Worm (Caenorhabditis elegans) whole organism, young adult: Measurements from ENCODE around the gene C07A9.9.

ENCODE experiments used
- C06A6.2 ChIP-seq: fragments of 200-800 bp; sonication (Bioruptor generic); conservative IDR thresholded peaks from 2 replicates; pipeline ENCODE4 v1.3.6; 2022; ENCODE audit warnings: missing genetic modification characterization, missing compliant biosample characterization
- D2030.7 ChIP-seq: fragments of 200-800 bp; sonication (Bioruptor generic); IDR thresholded peaks from 2 replicates; pipeline ENCODE4 v1.3.6; 2022; ENCODE audit warnings: missing genetic modification reagents, missing genetic modification characterization, missing compliant biosample characterization
- F10E7.11 ChIP-seq: sonication (generic microtip); optimal IDR thresholded peaks from 2 replicates; lab custom pipeline; 2017; ENCODE audit warnings: mild to moderate bottlenecking, missing genetic modification characterization, moderate library complexity, missing compliant biosample characterization
- F22D6.2 ChIP-seq: sonication (generic microtip); optimal IDR thresholded peaks from 2 replicates; lab custom pipeline; 2016; ENCODE audit warnings: mild to moderate bottlenecking, missing genetic modification characterization, missing compliant biosample characterization
- F49E8.2 ChIP-seq: sonication (generic microtip); optimal IDR thresholded peaks from 3 replicates; lab custom pipeline; 2017; ENCODE audit warnings: missing genetic modification characterization, mild to moderate bottlenecking, missing compliant biosample characterization, antibody characterized with exemption, moderate library complexity; ENCODE audit not compliant: insufficient read depth
- F52B5.7 ChIP-seq: sonication (generic microtip); optimal IDR thresholded peaks from 2 replicates; lab custom pipeline; 2016; ENCODE audit warnings: mild to moderate bottlenecking, missing genetic modification characterization, missing compliant biosample characterization
- F57A8.1 ChIP-seq: fragments of 200-800 bp; sonication (Bioruptor generic); optimal IDR thresholded peaks from 2 replicates; lab custom pipeline; 2018; ENCODE audit warnings: mild to moderate bottlenecking, missing genetic modification characterization, moderate library complexity, missing compliant biosample characterization
- F57C9.4 ChIP-seq: sonication (generic microtip); optimal IDR thresholded peaks from 2 replicates; lab custom pipeline; 2017; ENCODE audit warnings: mild to moderate bottlenecking, missing genetic modification characterization, missing compliant biosample characterization
- K12H6.12 ChIP-seq: fragments of 200-800 bp; sonication (Bioruptor generic); optimal IDR thresholded peaks from 2 replicates; lab custom pipeline; 2018; ENCODE audit warnings: mild to moderate bottlenecking, missing genetic modification characterization, missing compliant biosample characterization
- T07F8.4 ChIP-seq: sonication (generic microtip); optimal IDR thresholded peaks from 2 replicates; lab custom pipeline; 2016; ENCODE audit warnings: mild to moderate bottlenecking, missing genetic modification characterization, moderate library complexity, missing compliant biosample characterization
- Y53G8AR.9 ChIP-seq: fragments of 200-800 bp; sonication (Bioruptor generic); conservative IDR thresholded peaks from 2 replicates; pipeline ENCODE4 v1.3.6; 2022; ENCODE audit warnings: missing genetic modification reagents, missing genetic modification characterization, missing compliant biosample characterization
- Y67H2A.10 ChIP-seq: fragments of 200-800 bp; sonication (Bioruptor generic); conservative IDR thresholded peaks from 2 replicates; pipeline ENCODE4 v1.3.6; 2022; ENCODE audit warnings: missing genetic modification reagents, missing genetic modification characterization, missing compliant biosample characterization
- Y79H2A.3 ChIP-seq: fragments of 200-800 bp; sonication (Bioruptor generic); conservative IDR thresholded peaks from 2 replicates; pipeline ENCODE4 v1.3.6; 2022; ENCODE audit warnings: missing genetic modification reagents, missing genetic modification characterization, missing compliant biosample characterization
- Y95B8A.8 ChIP-seq: fragments of 200-800 bp; sonication (Bioruptor generic); IDR thresholded peaks from 2 replicates; pipeline ENCODE4 v1.3.6; 2022; ENCODE audit warnings: missing genetic modification reagents, missing genetic modification characterization, missing compliant biosample characterization
- akir-1 ChIP-seq: fragments of 200-800 bp; sonication (Bioruptor generic); optimal IDR thresholded peaks from 2 replicates; lab custom pipeline; 2018; ENCODE audit warnings: mild to moderate bottlenecking, missing genetic modification characterization, moderate library complexity, missing compliant biosample characterization
- atf-7 ChIP-seq: sonication (generic microtip); optimal IDR thresholded peaks from 2 replicates; lab custom pipeline; 2017; ENCODE audit warnings: mild to moderate bottlenecking, missing genetic modification characterization, missing compliant biosample characterization
- attf-6 ChIP-seq: fragments of 200-800 bp; sonication (Bioruptor generic); IDR thresholded peaks from 2 replicates; pipeline ENCODE4 v1.3.6; 2022; ENCODE audit warnings: missing genetic modification reagents, missing genetic modification characterization, missing compliant biosample characterization
- ceh-100 ChIP-seq: fragments of 200-800 bp; sonication (Bioruptor generic); IDR thresholded peaks from 2 replicates; pipeline ENCODE4 v1.3.6; 2022; ENCODE audit warnings: missing genetic modification reagents, missing genetic modification characterization, missing compliant biosample characterization
- ceh-40 ChIP-seq: fragments of 200-800 bp; sonication (Bioruptor generic); IDR thresholded peaks from 2 replicates; pipeline ENCODE4 v1.3.6; 2022; ENCODE audit warnings: missing genetic modification characterization, missing compliant biosample characterization
- ceh-58 ChIP-seq: fragments of 200-800 bp; sonication (Bioruptor generic); IDR thresholded peaks from 2 replicates; pipeline ENCODE4 v1.3.6; 2022; ENCODE audit warnings: missing genetic modification characterization, missing compliant biosample characterization
- die-1 ChIP-seq: sonication (generic microtip); optimal IDR thresholded peaks from 2 replicates; lab custom pipeline; 2016; ENCODE audit warnings: missing genotype, mild to moderate bottlenecking, missing genetic modification characterization, missing compliant biosample characterization
- dox-1 ChIP-seq: fragments of 200-800 bp; sonication (Bioruptor generic); IDR thresholded peaks from 2 replicates; pipeline ENCODE4 v1.3.6; 2022; ENCODE audit warnings: missing genetic modification reagents, missing genetic modification characterization, missing compliant biosample characterization
- efl-1 ChIP-seq: fragments of 150-350 bp; optimal IDR thresholded peaks from 2 replicates; lab custom pipeline; 2014; ENCODE audit warnings: missing biosample characterization, missing genetic modification reagents, missing genetic modification characterization
- egl-18 ChIP-seq: fragments of 200-800 bp; sonication (Bioruptor generic); IDR thresholded peaks from 2 replicates; pipeline ENCODE4 v1.3.6; 2022; ENCODE audit warnings: missing genetic modification reagents, missing genetic modification characterization, missing compliant biosample characterization
- egl-44 ChIP-seq: fragments of 200-800 bp; sonication (Bioruptor generic); IDR thresholded peaks from 2 replicates; pipeline ENCODE4 v1.3.6; 2022; ENCODE audit warnings: missing genetic modification reagents, missing genetic modification characterization, missing compliant biosample characterization
- egrh-3 ChIP-seq: fragments of 200-800 bp; sonication (Bioruptor generic); IDR thresholded peaks from 2 replicates; pipeline ENCODE4 v1.3.6; 2022; ENCODE audit warnings: missing genetic modification reagents, missing genetic modification characterization, missing compliant biosample characterization
- ets-4 ChIP-seq: fragments of 200-800 bp; sonication (Bioruptor generic); optimal IDR thresholded peaks from 2 replicates; lab custom pipeline; 2018; ENCODE audit warnings: mild to moderate bottlenecking, missing genetic modification characterization, missing compliant biosample characterization
- fkh-3 ChIP-seq: sonication (generic microtip); optimal IDR thresholded peaks from 2 replicates; lab custom pipeline; 2016; ENCODE audit warnings: mild to moderate bottlenecking, missing genetic modification characterization, missing compliant biosample characterization
- gei-17 ChIP-seq: fragments of 200-800 bp; sonication (Bioruptor generic); optimal IDR thresholded peaks from 2 replicates; lab custom pipeline; 2018; ENCODE audit warnings: mild to moderate bottlenecking, missing genetic modification characterization, missing compliant biosample characterization
- lag-1 ChIP-seq: fragments of 200-800 bp; sonication (Bioruptor generic); IDR thresholded peaks from 2 replicates; pipeline ENCODE4 v1.3.6; 2022; ENCODE audit warnings: missing genetic modification reagents, missing genetic modification characterization, missing compliant biosample characterization
- let-607 ChIP-seq, 2 experiments: fragments of 200-800 bp in 1 of 2; sonication (Bioruptor generic) in 1 of 2; sonication (generic microtip) in 1 of 2; optimal IDR thresholded peaks; 2 replicates each; lab custom pipeline; 2016 to 2018; ENCODE audit warnings: mild to moderate bottlenecking in 2 of 2, missing compliant biosample characterization in 2 of 2, missing genetic modification characterization in 2 of 2, moderate library complexity in 2 of 2, missing genotype in 1 of 2
- lir-1 ChIP-seq: fragments of 200-800 bp; sonication (Bioruptor generic); conservative IDR thresholded peaks from 2 replicates; pipeline ENCODE4 v1.3.6; 2022; ENCODE audit warnings: missing genetic modification reagents, missing genetic modification characterization, missing compliant biosample characterization
- madf-8 ChIP-seq: fragments of 200-800 bp; sonication (Bioruptor generic); conservative IDR thresholded peaks from 2 replicates; pipeline ENCODE4 v1.3.6; 2022; ENCODE audit warnings: missing genetic modification reagents, missing genetic modification characterization, missing compliant biosample characterization
- mel-28 ChIP-seq: sonication (generic microtip); optimal IDR thresholded peaks from 2 replicates; lab custom pipeline; 2016; ENCODE audit warnings: borderline replicate concordance, mild to moderate bottlenecking, missing genetic modification characterization, missing compliant biosample characterization
- nhr-179 ChIP-seq: sonication (generic microtip); optimal IDR thresholded peaks from 2 replicates; lab custom pipeline; 2016; ENCODE audit warnings: mild to moderate bottlenecking, missing genetic modification characterization, missing compliant biosample characterization
- nhr-80 ChIP-seq: sonication (generic microtip); optimal IDR thresholded peaks from 2 replicates; lab custom pipeline; 2016; ENCODE audit warnings: missing genetic modification characterization, missing compliant biosample characterization
- pbrm-1 ChIP-seq: fragments of 200-800 bp; sonication (Bioruptor generic); IDR thresholded peaks from 2 replicates; pipeline ENCODE4 v1.3.6; 2022; ENCODE audit warnings: missing genetic modification reagents, missing genetic modification characterization, missing compliant biosample characterization
- rcor-1 ChIP-seq: fragments of 200-800 bp; sonication (Bioruptor generic); IDR thresholded peaks from 2 replicates; pipeline ENCODE4 v1.3.6; 2022; ENCODE audit warnings: missing genetic modification reagents, missing genetic modification characterization, missing compliant biosample characterization
- repo-1 ChIP-seq: sonication (generic microtip); optimal IDR thresholded peaks from 2 replicates; lab custom pipeline; 2017; ENCODE audit warnings: mild to moderate bottlenecking, missing genetic modification characterization, missing compliant biosample characterization
- sdz-38 ChIP-seq: sonication (generic microtip); optimal IDR thresholded peaks from 2 replicates; lab custom pipeline; 2016; ENCODE audit warnings: missing genotype, missing genetic modification characterization, missing compliant biosample characterization
- snpc-1.3 ChIP-seq: sonication (generic microtip); optimal IDR thresholded peaks from 2 replicates; lab custom pipeline; 2017; ENCODE audit warnings: missing genetic modification characterization, mild to moderate bottlenecking, missing compliant biosample characterization, antibody characterized with exemption, moderate library complexity, missing genotype, missing genetic modification reagents; ENCODE audit not compliant: insufficient read depth
- snpc-3.4 ChIP-seq: sonication (generic microtip); optimal IDR thresholded peaks from 2 replicates; lab custom pipeline; 2017; ENCODE audit warnings: missing genetic modification characterization, mild to moderate bottlenecking, missing compliant biosample characterization, antibody characterized with exemption, moderate library complexity, missing genotype, missing genetic modification reagents
- tbx-9 ChIP-seq: sonication (generic microtip); optimal IDR thresholded peaks from 2 replicates; lab custom pipeline; 2016; ENCODE audit warnings: borderline replicate concordance, missing genetic modification characterization, inconsistent platforms, missing compliant biosample characterization
- zim-3 ChIP-seq: sonication (generic microtip); optimal IDR thresholded peaks from 2 replicates; lab custom pipeline; 2017; ENCODE audit warnings: mild to moderate bottlenecking, missing genetic modification characterization, moderate library complexity, missing compliant biosample characterization
- ztf-25 ChIP-seq: fragments of 200-800 bp; sonication (Bioruptor generic); IDR thresholded peaks from 2 replicates; pipeline ENCODE4 v1.3.6; 2022; ENCODE audit warnings: missing genetic modification reagents, missing genetic modification characterization, missing compliant biosample characterization
- ztf-28 ChIP-seq: fragments of 200-800 bp; sonication (Bioruptor generic); IDR thresholded peaks from 2 replicates; pipeline ENCODE4 v1.3.6; 2022; ENCODE audit warnings: missing genetic modification reagents, missing genetic modification characterization, missing compliant biosample characterization
- ztf-6 ChIP-seq: fragments of 200-800 bp; sonication (Bioruptor generic); IDR thresholded peaks from 2 replicates; pipeline ENCODE4 v1.3.6; 2022; ENCODE audit warnings: missing genetic modification reagents, missing genetic modification characterization, missing compliant biosample characterization

Gene C07A9.9

ce11 chrIII:9619079-9619761, 48.2 kb downstream of the C07A9.9 start, which contains the start of gene hlh-11 (continued):
- no peak for TF ChIP-seq T07F8.4
- no peak for TF ChIP-seq F10E7.11 (tag; lab: Kevin White, UChicago)
- TF ChIP-seq zim-3 (tag; lab: Kevin White, UChicago): no peak
- peak; percentile 13 for TF ChIP-seq ets-4
- TF ChIP-seq ztf-25 (GFP tag; lab: Robert Waterston, UW): no peak
- TF ChIP-seq efl-1 (GFP tag; lab: Kevin White, UChicago): no peak
- peak; percentile 27; the same call in 1 of the 2 replicates for TF ChIP-seq rcor-1
- TF ChIP-seq nhr-80: peak; percentile 95
- TF ChIP-seq dox-1: peak; percentile 75
- peak; percentile 52 for TF ChIP-seq atf-7 (tag; lab: Kevin White, UChicago)
- no peak for TF ChIP-seq egl-18 (GFP tag; lab: Robert Waterston, UW)
- no peak for TF ChIP-seq attf-6 (GFP tag; lab: Robert Waterston, UW)
- TF ChIP-seq fkh-3: no peak
- TF ChIP-seq sdz-38 (tag; lab: Kevin White, UChicago): no peak
- peak; percentile 89 for TF ChIP-seq egrh-3
- TF ChIP-seq gei-17 (GFP tag; lab: Kevin White, UChicago): peak; percentile 69
- no peak for TF ChIP-seq D2030.7 (GFP tag; lab: Robert Waterston, UW)
- no peak for TF ChIP-seq Y79H2A.3
- peak; percentile 69 for TF ChIP-seq C06A6.2
- no peak for TF ChIP-seq ceh-58
- TF ChIP-seq ceh-100 (GFP tag; lab: Robert Waterston, UW): 0 out of 2 replicates have a peak, but pooled peaks have one; percentile 8
- TF ChIP-seq K12H6.12 (tag; lab: Kevin White, UChicago): peak; percentile 93
- peak; percentile 32 for TF ChIP-seq snpc-1.3
- TF ChIP-seq F52B5.7 (tag; lab: Kevin White, UChicago): no peak
- TF ChIP-seq F57C9.4: no peak
- no peak for TF ChIP-seq madf-8 (GFP tag; lab: Robert Waterston, UW)
- TF ChIP-seq Y67H2A.10 (GFP tag; lab: Robert Waterston, UW): no peak
- TF ChIP-seq lir-1 (GFP tag; lab: Robert Waterston, UW): 0 out of 2 replicates have a peak, but pooled peaks have one; percentile 33
- TF ChIP-seq nhr-179 (tag; lab: Kevin White, UChicago): no peak
- TF ChIP-seq snpc-3.4 (tag; lab: Kevin White, UChicago): peak; percentile 13
- TF ChIP-seq F22D6.2 (tag; lab: Kevin White, UChicago): peak; percentile 73
- TF ChIP-seq tbx-9: no peak
- TF ChIP-seq die-1 (tag; lab: Kevin White, UChicago): peak; percentile 72
- TF ChIP-seq akir-1 (GFP tag; lab: Kevin White, UChicago): no peak
- peak; percentile 16 to 68 for TF ChIP-seq let-607 (tag; optimal IDR thresholded peaks at IDR 0.05; lab: Kevin White, UChicago)
- no peak; the same call in 1 of the 2 replicates for TF ChIP-seq Y53G8AR.9 (GFP tag; lab: Robert Waterston, UW)
- TF ChIP-seq F49E8.2 (tag; lab: Kevin White, UChicago): no peak
- TF ChIP-seq ceh-40 (GFP tag; lab: Robert Waterston, UW): no peak
- TF ChIP-seq F57A8.1: no peak
- no peak for TF ChIP-seq lag-1
- TF ChIP-seq mel-28 (tag; lab: Kevin White, UChicago): peak; percentile 8
- TF ChIP-seq ztf-6 (GFP tag; lab: Robert Waterston, UW): 0 out of 2 replicates have a peak, but pooled peaks have one; percentile 4
- TF ChIP-seq ztf-28: no peak
- TF ChIP-seq Y95B8A.8 (GFP tag; lab: Robert Waterston, UW): no peak
- TF ChIP-seq repo-1 (tag; lab: Kevin White, UChicago): peak; percentile 55
- peak; percentile 64 for TF ChIP-seq pbrm-1 (GFP tag; lab: Robert Waterston, UW)
- TF ChIP-seq egl-44 (GFP tag; lab: Robert Waterston, UW): peak; percentile 20; the same call in 1 of the 2 replicates
